Worm (Caenorhabditis elegans): Measurements from ENCODE around the gene C33D9.3.

DNA sequence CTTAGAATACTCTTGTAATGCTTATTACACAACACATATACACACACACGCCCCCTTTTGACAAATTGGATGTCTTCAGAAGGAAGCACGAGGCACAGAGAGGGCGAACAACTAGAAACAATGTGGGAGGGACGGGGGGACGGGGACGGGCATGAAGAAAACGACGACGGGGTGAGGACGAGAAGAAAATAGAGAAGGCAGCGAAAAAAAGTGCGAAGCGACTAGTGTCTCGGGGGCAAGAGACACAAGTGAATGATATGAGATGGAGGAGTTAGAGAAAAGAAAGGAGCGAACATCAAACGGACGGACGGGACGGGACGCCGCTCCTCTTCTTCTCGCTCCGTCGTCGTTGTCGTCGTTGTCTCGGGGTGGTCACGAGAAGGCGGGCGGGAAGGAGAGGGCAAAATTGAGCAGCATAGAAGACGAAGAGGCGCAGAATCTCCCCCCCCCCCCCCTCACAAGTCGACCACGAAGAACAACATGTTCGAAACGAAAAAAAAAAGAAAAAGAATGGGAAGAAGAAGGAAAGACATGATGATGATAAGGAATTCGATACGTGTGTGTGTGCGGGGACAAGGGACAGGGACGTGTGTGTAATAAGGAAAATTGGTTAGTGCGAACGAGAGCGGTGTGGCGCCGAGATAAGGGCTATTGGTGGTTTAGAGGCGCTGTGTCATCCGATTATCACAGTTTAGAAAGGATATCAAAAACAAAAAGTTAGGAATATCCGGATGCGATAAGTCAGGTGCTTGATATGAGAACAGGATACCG, 2.4 kb upstream of the C33D9.3 start:
- TF ChIP-seq ceh-82 (tag; optimal IDR thresholded peaks at IDR 0.05), result no peak
- peak; percentile 3 for TF ChIP-seq ama-1 (optimal IDR thresholded peaks at IDR 0.05)
- TF ChIP-seq sdz-12 (GFP tag; optimal IDR thresholded peaks at IDR 0.05), result peak; percentile 31
- TF ChIP-seq mes-2 (tag; optimal IDR thresholded peaks at IDR 0.05; ENCODE audit: poor library complexity, severe bottlenecking), result peak; percentile 57
- peak in 1 of 2 experiments; percentile 98 for TF ChIP-seq unc-62 (GFP tag; optimal IDR thresholded peaks at IDR 0.05 in 1 of 2)
- TF ChIP-seq unc-62 (tag; optimal IDR thresholded peaks at IDR 0.05), result peak; percentile 95
- peak; percentile 68 for TF ChIP-seq pqm-1 (tag; optimal IDR thresholded peaks at IDR 0.05)
- peak; percentile 51 to 71 for TF ChIP-seq daf-16 (GFP tag; optimal IDR thresholded peaks at IDR 0.05)
- TF ChIP-seq daf-16 (tag; optimal IDR thresholded peaks at IDR 0.05), result peak; percentile 62
- TF ChIP-seq egl-43 (GFP tag; IDR thresholded peaks at IDR 0.05), result peak; percentile 82
- TF ChIP-seq R02D3.7 (tag; optimal IDR thresholded peaks at IDR 0.05), result no peak
- TF ChIP-seq daf-8 (GFP tag; IDR thresholded peaks at IDR 0.05), result no peak
- TF ChIP-seq cey-2 (tag; optimal IDR thresholded peaks at IDR 0.05; ENCODE audit: borderline replicate concordance, insufficient read depth), result peak; percentile 93
